Worm (Caenorhabditis elegans) whole organism, mixed stage, embryonic: ENCODE results near the gene Y43F8B.28.

Experiments
- ceh-39 ChIP-seq: fragments of 150-350 bp; optimal IDR thresholded peaks from 2 replicates; lab custom pipeline; 2014; ENCODE audit warnings: missing biosample characterization, missing genetic modification characterization
- ceh-83 ChIP-seq: fragments of 200-800 bp; sonication (Bioruptor generic); optimal IDR thresholded peaks from 2 replicates; lab custom pipeline; 2018; ENCODE audit warnings: mild to moderate bottlenecking, missing genetic modification characterization, missing compliant biosample characterization
- ham-2 ChIP-seq: fragments of 200-800 bp; sonication (Bioruptor generic); optimal IDR thresholded peaks from 2 replicates; lab custom pipeline; 2018; ENCODE audit warnings: mild to moderate bottlenecking, missing genetic modification characterization, missing compliant biosample characterization
- nhr-237 ChIP-seq: fragments of 150-350 bp; optimal IDR thresholded peaks from 2 replicates; lab custom pipeline; 2014; ENCODE audit warnings: missing biosample characterization, missing genetic modification characterization
- snpc-4 ChIP-seq: fragments of 150-350 bp; optimal IDR thresholded peaks from 2 replicates; lab custom pipeline; 2014; ENCODE audit warnings: missing biosample characterization, missing genetic modification characterization
- unc-62 ChIP-seq: fragments of 150-350 bp; optimal IDR thresholded peaks from 2 replicates; lab custom pipeline; 2014; ENCODE audit warnings: missing biosample characterization, missing genetic modification reagents, missing genetic modification characterization

DNA sequence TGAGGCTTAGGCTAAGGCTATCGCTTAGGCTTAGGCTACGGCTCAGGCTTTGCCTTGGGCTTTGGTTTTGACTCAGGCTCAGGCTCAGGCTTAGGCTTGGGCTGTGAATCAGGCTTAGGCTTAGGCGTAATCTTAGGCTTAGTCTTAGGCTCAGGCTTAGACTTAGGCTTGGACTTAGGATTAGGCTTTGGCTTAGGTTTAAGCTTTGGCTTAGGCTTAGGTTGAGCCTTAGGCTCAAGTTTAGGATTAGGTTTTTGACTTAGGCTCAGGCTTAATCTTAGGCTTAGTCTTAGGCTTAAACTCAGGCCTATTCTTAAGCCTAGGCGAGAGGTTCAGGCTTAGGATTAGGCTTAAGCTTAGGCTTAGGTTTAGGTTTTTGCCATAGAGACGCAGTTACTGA, 25.2 kb downstream of the Y43F8B.28 start:
- no peak for TF ChIP-seq unc-62 (GFP tag; lab: Kevin White, UChicago)
- TF ChIP-seq nhr-237 (tag; lab: Kevin White, UChicago), result no peak
- TF ChIP-seq ceh-39, result no peak
- TF ChIP-seq ceh-83 (GFP tag; lab: Kevin White, UChicago), result no peak
- TF ChIP-seq ham-2, result no peak
- no peak for TF ChIP-seq snpc-4 (tag; lab: Kevin White, UChicago)
